Worm (Caenorhabditis elegans): ENCODE measurements around the gene lys-3.

Gene lys-3

ce11 chrV:10294549-10294948 is 11.2 kb upstream of the lys-3 start, which contains the start of gene col-150:
TSS of gene col-150 (minus strand) at chrV:10294649.
- TF ChIP-seq blmp-1 (tag; optimal IDR thresholded peaks at IDR 0.05; ENCODE audit: insufficient read depth) (no peak), ztf-11 (tag; optimal IDR thresholded peaks at IDR 0.05) (no peak), F13H6.1 (tag; optimal IDR thresholded peaks at IDR 0.05) (no peak), nhr-11 (tag; optimal IDR thresholded peaks at IDR 0.05) (no peak), dmd-4 (tag; optimal IDR thresholded peaks at IDR 0.05) (no peak), elt-3 (tag; optimal IDR thresholded peaks at IDR 0.05) (no peak), ztf-1 (GFP tag; conservative IDR thresholded peaks at IDR 0.05) (no peak), zag-1 (tag; optimal IDR thresholded peaks at IDR 0.05) (no peak), ceh-82 (tag; optimal IDR thresholded peaks at IDR 0.05) (no peak), aly-2 (tag; optimal IDR thresholded peaks at IDR 0.05) (no peak), mbf-1 (tag; optimal IDR thresholded peaks at IDR 0.05) (no peak), crh-2 (tag; optimal IDR thresholded peaks at IDR 0.05) (no peak), sma-9 (GFP tag; optimal IDR thresholded peaks at IDR 0.05) (no peak), sma-9 (tag; optimal IDR thresholded peaks at IDR 0.05) (no peak), snpc-4 (tag; optimal IDR thresholded peaks at IDR 0.05) (no peak), fos-1 (tag; optimal IDR thresholded peaks at IDR 0.05) (no peak), ZK546.5 (tag; optimal IDR thresholded peaks at IDR 0.05) (no peak), ama-1 (optimal IDR thresholded peaks at IDR 0.05) (no peak), lin-13 (GFP tag; optimal IDR thresholded peaks at IDR 0.05) (no peak)

- no peak for TF ChIP-seq mdl-1 (tag; optimal IDR thresholded peaks at IDR 0.05)
- no peak for TF ChIP-seq mab-5 (tag; optimal IDR thresholded peaks at IDR 0.05)
- no peak for TF ChIP-seq ZK546.5 (tag; optimal IDR thresholded peaks at IDR 0.05)
- no peak for TF ChIP-seq unc-55 (GFP tag; optimal IDR thresholded peaks at IDR 0.05)
- no peak for TF ChIP-seq nhr-237 (tag; optimal IDR thresholded peaks at IDR 0.05)
- no peak for TF ChIP-seq nhr-12 (tag; optimal IDR thresholded peaks at IDR 0.05)
- no peak for TF ChIP-seq unc-39 (tag; optimal IDR thresholded peaks at IDR 0.05)
- TF ChIP-seq elt-3 (tag; optimal IDR thresholded peaks at IDR 0.05), result no peak
- peak; percentile 46 for TF ChIP-seq sma-9 (GFP tag; optimal IDR thresholded peaks at IDR 0.05)
- no peak for TF ChIP-seq sma-9 (tag; optimal IDR thresholded peaks at IDR 0.05)
- TF ChIP-seq crh-2 (tag; optimal IDR thresholded peaks at IDR 0.05), result no peak
- TF ChIP-seq nhr-21 (tag; optimal IDR thresholded peaks at IDR 0.05), result peak; percentile 35
- no peak for TF ChIP-seq mbf-1 (tag; optimal IDR thresholded peaks at IDR 0.05)
- no peak for TF ChIP-seq F13H6.1 (tag; optimal IDR thresholded peaks at IDR 0.05)
- no peak for TF ChIP-seq peb-1 (tag; optimal IDR thresholded peaks at IDR 0.05)
- no peak for TF ChIP-seq alr-1 (tag; optimal IDR thresholded peaks at IDR 0.05)
- no peak for TF ChIP-seq elt-1 (tag; optimal IDR thresholded peaks at IDR 0.05)
- TF ChIP-seq nhr-77 (tag; optimal IDR thresholded peaks at IDR 0.05), result no peak
- no peak for TF ChIP-seq nhr-23 (tag; optimal IDR thresholded peaks at IDR 0.05)
- TF ChIP-seq nhr-6 (tag; optimal IDR thresholded peaks at IDR 0.05), result no peak
- peak; percentile 41 for TF ChIP-seq sma-3 (GFP tag; optimal IDR thresholded peaks at IDR 0.05)
- TF ChIP-seq gmeb-1 (tag; optimal IDR thresholded peaks at IDR 0.05), result no peak
- no peak for TF ChIP-seq ama-1 (optimal IDR thresholded peaks at IDR 0.05)
- TF ChIP-seq egl-27 (tag; optimal IDR thresholded peaks at IDR 0.05), result peak; percentile 10
- TF ChIP-seq nhr-25 (tag; optimal IDR thresholded peaks at IDR 0.05), result no peak
- no peak for TF ChIP-seq unc-62 (GFP tag; optimal IDR thresholded peaks at IDR 0.05)
- no peak for TF ChIP-seq ceh-82 (tag; optimal IDR thresholded peaks at IDR 0.05)
- TF ChIP-seq fos-1 (tag; optimal IDR thresholded peaks at IDR 0.05), result peak; percentile 78
- TF ChIP-seq lin-39 (tag; optimal IDR thresholded peaks at IDR 0.05), result no peak
- no peak for TF ChIP-seq zag-1 (tag; optimal IDR thresholded peaks at IDR 0.05)
- peak; percentile 91 for TF ChIP-seq blmp-1 (tag; optimal IDR thresholded peaks at IDR 0.05; ENCODE audit: insufficient read depth)
Measured at ce11 chrV:10292819-10293357, 9.5 kb upstream of the lys-3 start, which contains the start of gene col-149. TSS of gene col-149 (minus strand) at chrV:10292869.

DNA sequence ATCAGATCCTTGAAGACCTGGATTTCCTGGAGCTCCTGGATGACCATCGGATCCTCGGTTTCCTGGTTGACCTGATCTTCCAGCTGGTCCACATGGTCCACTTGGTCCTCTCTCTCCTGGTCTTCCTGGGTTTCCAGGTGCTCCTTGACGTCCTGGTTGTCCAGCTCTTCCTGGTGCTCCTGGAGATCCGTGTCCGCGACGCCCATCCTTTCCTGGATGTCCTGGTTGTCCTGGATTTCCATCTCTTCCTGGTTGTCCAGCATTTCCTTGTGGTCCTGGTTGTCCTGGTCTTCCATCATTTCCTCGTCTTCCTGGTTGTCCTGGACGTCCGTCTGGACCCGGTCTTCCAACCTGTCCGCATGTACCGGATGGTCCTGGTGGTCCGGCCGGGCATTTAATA is 8.5 kb upstream of the lys-3 start:
- TF ChIP-seq zag-1 (tag; optimal IDR thresholded peaks at IDR 0.05), result no peak
- no peak for TF ChIP-seq mbf-1 (tag; optimal IDR thresholded peaks at IDR 0.05)
- TF ChIP-seq egl-27 (tag; optimal IDR thresholded peaks at IDR 0.05), result no peak
- no peak for TF ChIP-seq elt-3 (tag; optimal IDR thresholded peaks at IDR 0.05)
- TF ChIP-seq nhr-25 (tag; optimal IDR thresholded peaks at IDR 0.05), result no peak
- no peak for TF ChIP-seq unc-39 (tag; optimal IDR thresholded peaks at IDR 0.05)
- no peak for TF ChIP-seq nhr-77 (tag; optimal IDR thresholded peaks at IDR 0.05)
- no peak for TF ChIP-seq ztf-1 (GFP tag; conservative IDR thresholded peaks at IDR 0.05)
- TF ChIP-seq nhr-11 (tag; optimal IDR thresholded peaks at IDR 0.05), result no peak
- TF ChIP-seq snpc-4 (tag; optimal IDR thresholded peaks at IDR 0.05), result no peak
- TF ChIP-seq sma-3 (GFP tag; optimal IDR thresholded peaks at IDR 0.05), result no peak
- no peak for TF ChIP-seq nhr-129 (tag; optimal IDR thresholded peaks at IDR 0.05)
- TF ChIP-seq elt-1 (tag; optimal IDR thresholded peaks at IDR 0.05), result no peak
- TF ChIP-seq mab-5 (tag; optimal IDR thresholded peaks at IDR 0.05), result no peak
- TF ChIP-seq nhr-12 (tag; optimal IDR thresholded peaks at IDR 0.05), result no peak
- no peak for TF ChIP-seq nhr-23 (tag; optimal IDR thresholded peaks at IDR 0.05)
- TF ChIP-seq aly-2 (tag; optimal IDR thresholded peaks at IDR 0.05), result no peak
- TF ChIP-seq gmeb-1 (tag; optimal IDR thresholded peaks at IDR 0.05), result no peak

Data from whole organism, L2 larva.